Worm (Caenorhabditis elegans): ENCODE data around the gene ptr-3.
A peak's percentile ranks its signal among the peaks of the same experiment; 100 is the strongest.

ptr-3 gene

DNA sequence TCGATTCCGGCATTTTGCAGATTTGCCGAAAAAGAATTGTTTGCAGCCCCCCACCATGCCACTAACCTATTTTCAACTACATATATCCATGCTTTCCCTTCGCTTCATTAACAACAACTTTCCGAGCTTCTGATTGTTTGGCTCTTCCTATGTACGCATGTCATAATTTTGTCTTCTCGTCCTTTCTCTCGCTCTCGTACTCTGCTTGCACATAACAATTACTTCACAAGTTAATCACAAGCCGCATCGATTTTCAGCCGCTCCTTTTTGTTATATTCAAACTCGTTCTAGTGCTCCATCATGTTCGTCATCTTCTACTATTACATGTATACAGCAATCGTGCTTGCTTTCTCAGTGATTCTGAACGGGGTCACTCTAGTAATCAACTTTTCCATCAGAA lies 11.0 kb upstream of the ptr-3 start, which contains the start of gene C03H5.9:
Gene C03H5.9, plus strand, starts transcription at position 301 of the 400 bp plus-strand sequence.
- TF ChIP-seq attf-4 (tag; optimal IDR thresholded peaks at IDR 0.05): no peak
- 0 out of 2 replicates have a peak, but pooled peaks have one; percentile 21 for TF ChIP-seq dmd-9 (GFP tag; IDR thresholded peaks at IDR 0.05)

DNA sequence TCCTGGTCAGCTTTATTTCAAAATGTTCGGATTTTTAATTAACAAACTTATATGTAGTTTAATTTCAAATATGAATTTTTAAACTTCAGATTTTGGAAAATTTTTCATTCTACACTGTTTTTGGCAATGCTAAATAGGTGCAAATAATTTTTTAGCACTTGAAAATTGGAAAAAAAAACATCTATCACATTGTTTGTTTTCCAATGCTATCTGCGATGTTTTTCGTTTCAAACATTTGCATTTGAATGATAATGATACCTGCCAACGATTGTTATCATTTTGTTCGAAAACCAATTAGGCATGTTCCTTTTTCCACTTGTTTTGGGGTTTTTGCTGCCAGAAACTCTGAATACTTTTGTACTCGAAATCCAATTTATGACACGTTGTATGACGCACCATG lies 7.6 kb upstream of the ptr-3 start, which contains the start of gene C03H5.4:
Gene C03H5.4, plus strand, starts transcription at position 301 of the 400 bp plus-strand sequence.
- TF ChIP-seq zag-1 (tag; optimal IDR thresholded peaks at IDR 0.05) (no peak), unc-62 (GFP tag; optimal IDR thresholded peaks at IDR 0.05 in 1 of 2) (peak in 1 of 2 experiments; percentile 31), unc-62 (tag; optimal IDR thresholded peaks at IDR 0.05) (no peak)

DNA sequence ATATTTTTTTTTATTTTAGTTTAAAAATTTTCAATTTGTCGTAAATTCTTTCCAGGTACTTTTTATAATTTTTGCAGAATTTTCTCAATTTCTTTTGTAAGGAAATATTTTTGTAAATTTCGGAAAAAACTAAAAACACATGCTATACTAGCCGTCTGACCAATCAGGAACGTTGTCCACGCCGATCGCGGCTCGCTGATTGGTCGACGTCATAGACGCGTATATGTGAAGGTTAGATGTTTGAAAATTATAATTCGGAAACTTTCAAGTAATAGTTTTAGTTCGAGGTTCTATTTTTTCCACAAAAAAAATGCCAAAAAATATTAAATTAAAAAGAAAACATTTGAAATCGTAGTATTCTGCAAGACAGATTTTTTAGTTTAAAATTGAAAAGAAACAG lies 4.9 kb upstream of the ptr-3 start:
- no peak for TF ChIP-seq F44E2.7 (GFP tag; IDR thresholded peaks at IDR 0.05)
- TF ChIP-seq spr-1 (tag; optimal IDR thresholded peaks at IDR 0.05): no peak
- TF ChIP-seq dve-1 (tag; optimal IDR thresholded peaks at IDR 0.05; ENCODE audit: insufficient read depth): no peak
- TF ChIP-seq unc-130 (GFP tag; optimal IDR thresholded peaks at IDR 0.05): no peak
- no peak for TF ChIP-seq fos-1 (tag; optimal IDR thresholded peaks at IDR 0.05)
- TF ChIP-seq hlh-11 (tag; optimal IDR thresholded peaks at IDR 0.05): no peak
- TF ChIP-seq set-16 (GFP tag; IDR thresholded peaks at IDR 0.05): no peak
- no peak for TF ChIP-seq ceh-44 (GFP tag; IDR thresholded peaks at IDR 0.05)
- TF ChIP-seq ztf-7 (tag; optimal IDR thresholded peaks at IDR 0.05): no peak
- no peak for TF ChIP-seq nhr-102 (tag; optimal IDR thresholded peaks at IDR 0.05)
- TF ChIP-seq D1046.2 (GFP tag; IDR thresholded peaks at IDR 0.05): no peak
- TF ChIP-seq lin-39 (tag; optimal IDR thresholded peaks at IDR 0.05): no peak
- TF ChIP-seq tag-97 (GFP tag; IDR thresholded peaks at IDR 0.05): no peak

DNA sequence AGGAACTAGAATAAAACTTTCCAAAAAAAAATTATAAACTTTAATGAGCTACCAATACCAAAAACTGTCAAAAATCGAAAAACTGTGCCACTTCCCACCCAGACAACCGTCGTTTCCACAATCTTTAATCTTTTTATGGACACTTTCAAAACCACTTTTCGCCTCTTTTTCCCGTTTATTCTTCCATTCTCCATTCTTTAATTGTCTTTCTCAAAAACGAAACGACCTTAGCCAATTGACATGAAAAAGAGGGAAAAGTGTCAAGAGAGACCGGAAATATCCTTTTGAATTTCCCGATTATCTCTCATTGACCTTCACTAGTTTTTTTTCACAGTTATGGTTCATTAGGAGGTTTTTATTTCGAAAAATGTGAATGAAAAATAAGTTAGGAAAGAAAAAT lies 4.2 kb upstream of the ptr-3 start:
- TF ChIP-seq zip-2 (tag; optimal IDR thresholded peaks at IDR 0.05) (no peak), mdl-1 (tag; optimal IDR thresholded peaks at IDR 0.05) (no peak), hmg-1.1 (GFP tag; IDR thresholded peaks at IDR 0.05) (no peak), ceh-20 (GFP tag; IDR thresholded peaks at IDR 0.05) (no peak), pha-4 (GFP tag; IDR thresholded peaks at IDR 0.05) (no peak), pha-4 (tag; optimal IDR thresholded peaks at IDR 0.05) (no peak), nhr-25 (tag; optimal IDR thresholded peaks at IDR 0.05; ENCODE audit: borderline replicate concordance, insufficient read depth) (no peak), unc-62 (GFP tag; optimal IDR thresholded peaks at IDR 0.05 in 1 of 2) (no peak), unc-62 (tag; optimal IDR thresholded peaks at IDR 0.05) (no peak), madf-9 (GFP tag; conservative IDR thresholded peaks at IDR 0.05) (no peak), arid-1 (GFP tag; conservative IDR thresholded peaks at IDR 0.05) (no peak), jun-1 (tag; optimal IDR thresholded peaks at IDR 0.05) (no peak), zip-11 (GFP tag; IDR thresholded peaks at IDR 0.05) (no peak), F26F4.8 (GFP tag; conservative IDR thresholded peaks at IDR 0.05) (no peak), ceh-44 (GFP tag; IDR thresholded peaks at IDR 0.05) (no peak), ctbp-1 (GFP tag; IDR thresholded peaks at IDR 0.05) (no peak)

DNA sequence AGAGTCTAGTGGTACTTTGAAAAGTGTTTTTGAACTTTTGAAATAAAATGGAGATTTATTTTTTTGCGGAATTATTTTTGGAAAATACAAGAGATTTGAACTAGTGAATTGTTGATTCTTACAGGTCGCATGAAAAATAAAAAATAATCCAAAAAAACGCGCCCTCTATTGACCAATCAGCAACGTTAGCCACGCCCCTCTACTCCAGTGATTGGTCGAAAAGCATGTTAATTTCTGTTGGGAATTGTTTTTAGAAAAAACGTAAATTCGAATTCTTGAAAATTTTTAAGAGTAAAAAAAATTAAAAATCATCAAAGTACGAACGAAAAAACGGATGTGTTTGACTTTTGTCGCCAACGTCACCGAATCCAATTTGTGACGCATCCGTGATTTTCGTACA lies 3.0 kb upstream of the ptr-3 start:
- TF ChIP-seq nhr-42 (GFP tag; IDR thresholded peaks at IDR 0.05) (no peak), unc-62 (GFP tag; optimal IDR thresholded peaks at IDR 0.05 in 1 of 2) (no peak), unc-62 (tag; optimal IDR thresholded peaks at IDR 0.05) (no peak), ama-1 (optimal IDR thresholded peaks at IDR 0.05) (no peak), daf-16 (GFP tag; optimal IDR thresholded peaks at IDR 0.05) (no peak), daf-16 (tag; optimal IDR thresholded peaks at IDR 0.05) (no peak), fos-1 (tag; optimal IDR thresholded peaks at IDR 0.05) (no peak), madf-9 (GFP tag; conservative IDR thresholded peaks at IDR 0.05) (no peak)
